Worm (Caenorhabditis elegans) whole organism, mixed stage, embryonic: ENCODE measurements around the gene nlp-50.

Experiments
- ham-2 ChIP-seq: fragments of 200-800 bp; sonication (Bioruptor generic); optimal IDR thresholded peaks from 2 replicates; lab custom pipeline; 2018; ENCODE audit warnings: mild to moderate bottlenecking, missing genetic modification characterization, missing compliant biosample characterization
- snpc-4 ChIP-seq: fragments of 150-350 bp; optimal IDR thresholded peaks from 2 replicates; lab custom pipeline; 2014; ENCODE audit warnings: missing biosample characterization, missing genetic modification characterization
- unc-120 ChIP-seq: sonication (generic microtip); optimal IDR thresholded peaks from 2 replicates; lab custom pipeline; 2017; ENCODE audit warnings: missing genetic modification characterization, missing compliant biosample characterization; ENCODE audit not compliant: poor library complexity, severe bottlenecking
- unc-62 ChIP-seq: fragments of 150-350 bp; optimal IDR thresholded peaks from 2 replicates; lab custom pipeline; 2014; ENCODE audit warnings: missing biosample characterization, missing genetic modification reagents, missing genetic modification characterization

DNA sequence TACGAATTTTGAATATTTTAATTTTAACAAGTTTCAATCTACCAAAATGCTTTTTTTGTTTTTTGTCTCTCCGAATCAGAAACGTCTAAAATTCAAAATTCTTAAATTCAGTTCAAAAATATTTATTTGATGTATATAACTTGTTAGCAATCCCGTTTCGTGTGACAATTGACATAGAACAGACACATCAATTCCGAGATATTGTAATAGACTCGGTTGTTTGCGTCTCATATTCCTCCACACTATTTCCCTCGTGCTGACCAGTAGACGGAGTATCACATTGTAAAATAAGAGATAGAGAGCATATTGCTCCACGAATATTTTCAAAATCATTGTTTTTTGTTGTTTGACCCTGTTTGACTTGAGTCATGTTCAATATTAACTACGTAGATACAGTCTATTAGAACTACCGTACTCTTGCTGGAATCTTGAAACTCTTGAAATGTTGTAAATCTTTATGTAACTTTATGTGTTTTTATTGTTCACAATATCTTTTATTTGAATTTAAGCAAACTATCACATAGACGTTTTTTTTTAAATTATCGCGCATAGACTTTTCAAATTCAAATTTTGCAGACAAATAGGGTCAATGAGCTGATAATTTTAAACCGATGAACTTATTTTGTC, 24.0 kb downstream of the nlp-50 start, which contains the start of gene T13C2.3:
- TF ChIP-seq unc-120 (tag; lab: Kevin White, UChicago) (no peak), unc-62 (GFP tag; lab: Kevin White, UChicago) (peak; percentile 51), ham-2 (GFP tag; lab: Kevin White, UChicago) (no peak), snpc-4 (no peak)
